Fruit fly (Drosophila melanogaster): Measurements from ENCODE around the gene CG11843.

DNA sequence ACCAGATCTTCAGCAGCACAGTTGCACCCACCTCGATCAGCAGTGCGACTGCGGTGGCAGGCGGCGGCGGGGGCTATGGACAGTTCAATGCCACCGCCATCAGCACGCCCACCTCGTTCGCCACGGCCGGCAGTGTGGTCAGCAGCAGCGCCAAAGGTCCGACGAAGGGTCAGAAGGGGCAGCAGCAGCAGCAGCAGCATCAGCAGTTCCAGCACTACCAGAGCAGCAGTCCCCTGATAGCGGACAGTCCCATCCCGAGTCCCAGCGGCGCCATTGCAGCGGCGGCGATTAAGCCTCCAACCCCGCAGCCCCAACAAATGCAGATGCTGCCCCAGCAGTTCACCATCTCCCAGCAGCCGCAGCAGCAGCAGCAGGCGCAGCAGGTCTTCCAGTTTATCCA lies 43.9 kb downstream of the CG11843 start:
- TF ChIP-seq CG6854 (GFP tag; optimal IDR thresholded peaks at IDR 0.05): no peak
- no peak for TF ChIP-seq vri (GFP tag; optimal IDR thresholded peaks at IDR 0.05)
- no peak for TF ChIP-seq Gug (GFP tag; IDR thresholded peaks at IDR 0.05)
- no peak for TF ChIP-seq CG3919 (GFP tag; optimal IDR thresholded peaks at IDR 0.05)
- TF ChIP-seq dac (GFP tag; optimal IDR thresholded peaks at IDR 0.05): no peak
- TF ChIP-seq CG10631 (GFP tag; optimal IDR thresholded peaks at IDR 0.05): no peak
- no peak for TF ChIP-seq Smox (GFP tag; optimal IDR thresholded peaks at IDR 0.05)
- TF ChIP-seq fd85E (GFP tag; optimal IDR thresholded peaks at IDR 0.05): no peak
- TF ChIP-seq topi (GFP tag; optimal IDR thresholded peaks at IDR 0.05): no peak
- TF ChIP-seq Hr38 (GFP tag; optimal IDR thresholded peaks at IDR 0.05): no peak
- no peak for TF ChIP-seq Sox14 (GFP tag; optimal IDR thresholded peaks at IDR 0.05)
- TF ChIP-seq CG4318 (GFP tag; optimal IDR thresholded peaks at IDR 0.05): no peak
- no peak for TF ChIP-seq CG1621 (tag; optimal IDR thresholded peaks at IDR 0.05)
